Worm (Caenorhabditis elegans) whole organism, mixed stage, embryonic: ENCODE data around the gene clec-212.

Experiments used
- elt-1 ChIP-seq: sonication (generic microtip); optimal IDR thresholded peaks from 2 replicates; lab custom pipeline; 2017; ENCODE audit warnings: missing genetic modification characterization, mild to moderate bottlenecking, missing compliant biosample characterization, antibody characterized with exemption, moderate library complexity, borderline replicate concordance; ENCODE audit not compliant: insufficient read depth
- elt-3 ChIP-seq: fragments of 150-350 bp; optimal IDR thresholded peaks from 2 replicates; lab custom pipeline; 2014; ENCODE audit warnings: missing biosample characterization, missing genetic modification characterization
- lin-13 ChIP-seq: fragments of 150-350 bp; optimal IDR thresholded peaks from 2 replicates; lab custom pipeline; 2014; ENCODE audit warnings: missing biosample characterization, missing genetic modification characterization
- mep-1 ChIP-seq: fragments of 150-350 bp; optimal IDR thresholded peaks from 2 replicates; lab custom pipeline; 2017; ENCODE audit warnings: missing biosample characterization, missing genetic modification reagents, missing genetic modification characterization, inconsistent platforms
- nhr-237 ChIP-seq: fragments of 150-350 bp; optimal IDR thresholded peaks from 2 replicates; lab custom pipeline; 2014; ENCODE audit warnings: missing biosample characterization, missing genetic modification characterization
- snpc-4 ChIP-seq: fragments of 150-350 bp; optimal IDR thresholded peaks from 2 replicates; lab custom pipeline; 2014; ENCODE audit warnings: missing biosample characterization, missing genetic modification characterization
- unc-39 ChIP-seq: fragments of 150-350 bp; optimal IDR thresholded peaks from 2 replicates; lab custom pipeline; 2014; ENCODE audit warnings: missing biosample characterization, missing genetic modification characterization
- unc-62 ChIP-seq: fragments of 150-350 bp; optimal IDR thresholded peaks from 2 replicates; lab custom pipeline; 2014; ENCODE audit warnings: missing biosample characterization, missing genetic modification reagents, missing genetic modification characterization

DNA sequence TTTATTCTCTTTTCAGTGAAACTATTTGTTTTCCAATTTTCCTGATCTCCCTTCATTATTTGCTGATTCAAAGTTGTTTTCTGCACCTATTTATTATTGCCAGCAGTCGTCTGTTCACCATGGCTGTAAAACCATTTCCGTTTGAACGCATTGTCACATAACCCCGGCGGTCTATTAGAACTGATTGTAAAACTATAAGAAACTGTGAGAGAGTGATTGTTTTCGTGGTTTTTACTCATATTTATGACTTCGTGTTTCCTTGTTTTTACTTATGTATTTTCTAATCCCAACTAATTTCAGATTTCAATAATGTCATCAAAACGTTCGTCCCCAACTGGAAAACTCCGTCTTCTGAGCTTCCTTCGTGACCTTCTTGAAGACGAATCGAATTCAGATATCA is 7.2 kb downstream of the clec-212 start, which contains the start of gene F19F10.1:
- TF ChIP-seq snpc-4 (tag; lab: Kevin White, UChicago): no peak
- TF ChIP-seq elt-1 (tag; lab: Kevin White, UChicago): no peak
- no peak for TF ChIP-seq nhr-237 (tag; lab: Kevin White, UChicago)
- TF ChIP-seq unc-62 (GFP tag; lab: Kevin White, UChicago): no peak
- no peak for TF ChIP-seq elt-3
- TF ChIP-seq unc-39 (tag; lab: Kevin White, UChicago): no peak
- no peak for TF ChIP-seq mep-1
- TF ChIP-seq lin-13 (tag; lab: Kevin White, UChicago): no peak
